Worm (Caenorhabditis elegans): ENCODE results near the gene C24D10.6.

ce11 chrIV:5139189-5139588, 20.9 kb downstream of the C24D10.6 start:
- TF ChIP-seq ztf-29 (GFP tag; IDR thresholded peaks at IDR 0.05) (no peak), flt-1 (GFP tag; IDR thresholded peaks at IDR 0.05) (no peak), T22C8.4 (GFP tag; IDR thresholded peaks at IDR 0.05) (no peak), ztf-23 (GFP tag; IDR thresholded peaks at IDR 0.05) (no peak), ref-1 (GFP tag; conservative IDR thresholded peaks at IDR 0.05) (no peak), cog-1 (tag; optimal IDR thresholded peaks at IDR 0.05) (no peak), tab-1 (GFP tag; IDR thresholded peaks at IDR 0.05) (no peak), klf-2 (GFP tag; conservative IDR thresholded peaks at IDR 0.05) (no peak)

All from whole organism, midembryonic.